Worm (Caenorhabditis elegans): Measurements from ENCODE around the gene nhr-50.

Gene nhr-50

DNA sequence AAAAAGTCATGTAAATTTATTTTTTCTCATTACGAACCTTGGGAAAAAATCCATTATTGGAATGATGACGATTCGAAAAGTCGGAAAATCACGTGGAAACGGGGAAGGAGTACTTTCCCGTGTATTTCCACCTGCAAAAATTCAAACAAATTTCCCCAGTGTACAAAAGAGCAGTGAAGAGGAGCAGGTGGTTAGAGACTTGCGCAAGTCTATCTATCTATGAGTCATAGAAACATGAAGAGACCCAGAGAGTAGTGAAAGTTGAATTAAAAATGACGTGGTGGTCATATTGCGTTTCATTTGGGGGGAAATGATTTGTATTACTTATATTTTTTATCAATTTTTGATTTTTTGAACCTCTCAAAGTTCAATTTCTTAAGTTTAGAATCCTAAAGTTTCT lies at the start of gene nhr-50:
Gene nhr-50, minus strand, starts transcription at position 199 of the 400 bp plus-strand sequence.
- no peak for TF ChIP-seq flt-1 (GFP tag; IDR thresholded peaks at IDR 0.05)
- TF ChIP-seq ceh-36 (tag; optimal IDR thresholded peaks at IDR 0.05) = no peak
- TF ChIP-seq ceh-13 (GFP tag; optimal IDR thresholded peaks at IDR 0.05) = no peak

ce11 chrV:16049177-16049576 lies 48.7 kb upstream of the nhr-50 start, which contains the start of gene best-12:
Gene best-12 (plus strand): TSS chrV:16049477.
- TF ChIP-seq ceh-13 (GFP tag; optimal IDR thresholded peaks at IDR 0.05) (no peak), hmg-4 (GFP tag; optimal IDR thresholded peaks at IDR 0.05) (no peak)

DNA sequence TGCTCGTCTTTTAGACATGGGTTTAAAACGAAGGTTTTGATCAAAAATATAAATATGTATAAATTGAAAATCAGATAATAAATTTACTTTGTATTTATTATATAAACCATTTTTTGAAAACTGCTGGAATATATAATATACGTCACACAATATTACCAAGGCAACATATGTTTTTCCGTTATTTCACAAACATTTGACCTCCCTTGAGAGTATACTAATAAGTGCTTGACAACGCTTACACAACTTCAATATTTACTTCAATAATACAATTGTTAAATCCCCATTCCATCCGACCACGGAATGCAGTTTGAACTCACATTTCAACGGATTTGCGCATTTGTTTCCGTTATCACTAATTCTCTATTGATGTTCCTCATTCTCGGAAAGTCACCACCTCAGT lies 47.1 kb upstream of the nhr-50 start, which contains the start of gene str-198:
Gene str-198, plus strand, starts transcription at position 301 of the 400 bp plus-strand sequence.
- TF ChIP-seq tbx-37 (GFP tag; conservative IDR thresholded peaks at IDR 0.05) (no peak), B0310.2 (tag; optimal IDR thresholded peaks at IDR 0.05) (no peak), flt-1 (GFP tag; IDR thresholded peaks at IDR 0.05) (no peak), aly-1 (tag; optimal IDR thresholded peaks at IDR 0.05) (no peak), ama-1 (optimal IDR thresholded peaks at IDR 0.05) (no peak), F13C5.2 (tag; optimal IDR thresholded peaks at IDR 0.05) (no peak), ceh-36 (tag; optimal IDR thresholded peaks at IDR 0.05) (no peak), tra-4 (tag; optimal IDR thresholded peaks at IDR 0.05) (no peak), hnd-1 (tag; optimal IDR thresholded peaks at IDR 0.05) (no peak)

- 0 out of 2 replicates have a peak, but pooled peaks have one; percentile 7 for TF ChIP-seq tbx-11 (GFP tag; IDR thresholded peaks at IDR 0.05)
- no peak for TF ChIP-seq ets-7 (tag; optimal IDR thresholded peaks at IDR 0.05)
Measured at ce11 chrV:16047052-16047451, 46.6 kb upstream of the nhr-50 start.

ce11 chrV:16046573-16046972 lies 46.1 kb upstream of the nhr-50 start, which contains the start of gene ZK285.2:
Gene ZK285.2 (plus strand): TSS chrV:16046873.
- no peak for TF ChIP-seq scrt-1 (GFP tag; IDR thresholded peaks at IDR 0.05)
- no peak for TF ChIP-seq tbx-11 (GFP tag; IDR thresholded peaks at IDR 0.05)
- TF ChIP-seq hmg-4 (GFP tag; optimal IDR thresholded peaks at IDR 0.05) = no peak
- TF ChIP-seq ceh-36 (tag; optimal IDR thresholded peaks at IDR 0.05) = no peak
- no peak for TF ChIP-seq ama-1 (optimal IDR thresholded peaks at IDR 0.05)
- no peak for TF ChIP-seq pes-1 (GFP tag; IDR thresholded peaks at IDR 0.05)
- no peak for TF ChIP-seq hmbx-1 (tag; optimal IDR thresholded peaks at IDR 0.05)

ce11 chrV:16045837-16046236 lies 45.4 kb upstream of the nhr-50 start, which contains the start of gene T10C6.15:
Gene T10C6.15 (minus strand): TSS chrV:16045940.
- TF ChIP-seq sea-1 (GFP tag; conservative IDR thresholded peaks at IDR 0.05) (no peak), ceh-36 (tag; optimal IDR thresholded peaks at IDR 0.05) (no peak), F13C5.2 (tag; optimal IDR thresholded peaks at IDR 0.05) (no peak), ama-1 (optimal IDR thresholded peaks at IDR 0.05) (no peak), scrt-1 (GFP tag; IDR thresholded peaks at IDR 0.05) (no peak), pes-1 (GFP tag; IDR thresholded peaks at IDR 0.05) (no peak), hmg-4 (GFP tag; optimal IDR thresholded peaks at IDR 0.05) (no peak), tbx-11 (GFP tag; IDR thresholded peaks at IDR 0.05) (no peak), hmbx-1 (tag; optimal IDR thresholded peaks at IDR 0.05) (no peak), aly-1 (tag; optimal IDR thresholded peaks at IDR 0.05) (no peak), ceh-13 (GFP tag; optimal IDR thresholded peaks at IDR 0.05) (no peak), tbx-37 (GFP tag; conservative IDR thresholded peaks at IDR 0.05) (no peak), B0310.2 (tag; optimal IDR thresholded peaks at IDR 0.05) (no peak), tra-4 (tag; optimal IDR thresholded peaks at IDR 0.05) (no peak)

ce11 chrV:16043686-16044085 lies 43.3 kb upstream of the nhr-50 start:
- TF ChIP-seq hmg-4 (GFP tag; optimal IDR thresholded peaks at IDR 0.05) (no peak), ceh-13 (GFP tag; optimal IDR thresholded peaks at IDR 0.05) (no peak), F13C5.2 (tag; optimal IDR thresholded peaks at IDR 0.05) (no peak), tra-4 (tag; optimal IDR thresholded peaks at IDR 0.05) (no peak), tbx-37 (GFP tag; conservative IDR thresholded peaks at IDR 0.05) (no peak), pes-1 (GFP tag; IDR thresholded peaks at IDR 0.05) (no peak), ceh-36 (tag; optimal IDR thresholded peaks at IDR 0.05) (no peak), ama-1 (optimal IDR thresholded peaks at IDR 0.05) (no peak), flt-1 (GFP tag; IDR thresholded peaks at IDR 0.05) (no peak), B0310.2 (tag; optimal IDR thresholded peaks at IDR 0.05) (no peak), ets-7 (tag; optimal IDR thresholded peaks at IDR 0.05) (no peak), tbx-11 (GFP tag; IDR thresholded peaks at IDR 0.05) (no peak), scrt-1 (GFP tag; IDR thresholded peaks at IDR 0.05) (no peak), aly-1 (tag; optimal IDR thresholded peaks at IDR 0.05) (no peak), hnd-1 (tag; optimal IDR thresholded peaks at IDR 0.05) (no peak), hmbx-1 (tag; optimal IDR thresholded peaks at IDR 0.05) (no peak), sea-1 (GFP tag; conservative IDR thresholded peaks at IDR 0.05) (no peak)

ce11 chrV:16042743-16043014 lies 42.2 kb upstream of the nhr-50 start:
- peak; percentile 81 for TF ChIP-seq aly-1 (tag; optimal IDR thresholded peaks at IDR 0.05)
- TF ChIP-seq ceh-36 (tag; optimal IDR thresholded peaks at IDR 0.05) = peak; percentile 3
- TF ChIP-seq hmg-4 (GFP tag; optimal IDR thresholded peaks at IDR 0.05) = no peak
- 0 out of 2 replicates have a peak, but pooled peaks have one; percentile 1 for TF ChIP-seq tbx-11 (GFP tag; IDR thresholded peaks at IDR 0.05)
- peak; percentile 32 for TF ChIP-seq B0310.2 (tag; optimal IDR thresholded peaks at IDR 0.05)
- TF ChIP-seq hnd-1 (tag; optimal IDR thresholded peaks at IDR 0.05) = no peak
- peak; percentile 83 for TF ChIP-seq ama-1 (optimal IDR thresholded peaks at IDR 0.05)
- TF ChIP-seq ets-7 (tag; optimal IDR thresholded peaks at IDR 0.05) = no peak

Data from whole organism, early embryonic.